Fruit fly (Drosophila melanogaster): ENCODE measurements around the gene lok.

lok gene

dm6 chr2L:20061018-20061657, at the start of gene lok, which contains the start of gene barr (continued):
- TF ChIP-seq CG6276 (GFP tag; optimal IDR thresholded peaks at IDR 0.05), result no peak
- peak; percentile 42 for TF ChIP-seq Ets96B (tag; optimal IDR thresholded peaks at IDR 0.05)
- no peak for TF ChIP-seq CG6854 (GFP tag; optimal IDR thresholded peaks at IDR 0.05)
- TF ChIP-seq ss (GFP tag; optimal IDR thresholded peaks at IDR 0.05), result no peak
- no peak for TF ChIP-seq Blimp-1 (GFP tag; optimal IDR thresholded peaks at IDR 0.05)
- TF ChIP-seq achi (GFP tag; optimal IDR thresholded peaks at IDR 0.05), result peak; percentile 49
- no peak for TF ChIP-seq CG8119 (GFP tag; IDR thresholded peaks at IDR 0.05)
- TF ChIP-seq OdsH (GFP tag; optimal IDR thresholded peaks at IDR 0.05), result peak; percentile 56

dm6 chr2L:20016448-20016847, 44.8 kb upstream of the lok start:
- TF ChIP-seq Blimp-1 (GFP tag; optimal IDR thresholded peaks at IDR 0.05), result no peak
- peak; percentile 53 for TF ChIP-seq fkh (GFP tag; optimal IDR thresholded peaks at IDR 0.05)

dm6 chr2L:20017055-20017454, 44.2 kb upstream of the lok start, which contains the start of gene CG43861:
TSS of gene CG43861 (minus strand) at chr2L:20017282.
- no peak for TF ChIP-seq Ets21C (GFP tag; optimal IDR thresholded peaks at IDR 0.05)
- peak; percentile 17 for TF ChIP-seq Met (GFP tag; optimal IDR thresholded peaks at IDR 0.05)
- peak; percentile 9 for TF ChIP-seq pdm3 (GFP tag; optimal IDR thresholded peaks at IDR 0.05)
- no peak for TF ChIP-seq cyc (GFP tag; optimal IDR thresholded peaks at IDR 0.05)
- TF ChIP-seq net (GFP tag; optimal IDR thresholded peaks at IDR 0.05), result peak; percentile 21
- no peak for TF ChIP-seq CG6163 (GFP tag; IDR thresholded peaks at IDR 0.05)
- TF ChIP-seq CG34406 (GFP tag; optimal IDR thresholded peaks at IDR 0.05), result no peak
- TF ChIP-seq spab (GFP tag; optimal IDR thresholded peaks at IDR 0.05), result no peak
- no peak for TF ChIP-seq dsx (GFP tag; optimal IDR thresholded peaks at IDR 0.05; ENCODE audit: poor library complexity, severe bottlenecking)
- TF ChIP-seq fd59A (GFP tag; optimal IDR thresholded peaks at IDR 0.05), result no peak
- TF ChIP-seq CG9139 (GFP tag; optimal IDR thresholded peaks at IDR 0.05), result no peak
- no peak for TF ChIP-seq Eip93F (GFP tag; optimal IDR thresholded peaks at IDR 0.05)
- TF ChIP-seq CG15336 (GFP tag; IDR thresholded peaks at IDR 0.05), result peak; percentile 43
- TF ChIP-seq CG4318 (GFP tag; optimal IDR thresholded peaks at IDR 0.05), result peak; percentile 8
- peak; percentile 36; the same call in 1 of the 3 replicates for TF ChIP-seq eg (GFP tag; IDR thresholded peaks at IDR 0.05)
- no peak for TF ChIP-seq salr (GFP tag; optimal IDR thresholded peaks at IDR 0.05)
- TF ChIP-seq CG32006 (GFP tag; optimal IDR thresholded peaks at IDR 0.05), result peak; percentile 53
- TF ChIP-seq Ets96B (tag; optimal IDR thresholded peaks at IDR 0.05), result no peak
- TF ChIP-seq CG1621 (tag; optimal IDR thresholded peaks at IDR 0.05), result no peak
- no peak for TF ChIP-seq CG10669 (GFP tag; optimal IDR thresholded peaks at IDR 0.05)
- no peak for TF ChIP-seq CG10631 (GFP tag; optimal IDR thresholded peaks at IDR 0.05)
- TF ChIP-seq CG8119 (GFP tag; IDR thresholded peaks at IDR 0.05), result no peak
- peak; percentile 10 for TF ChIP-seq lz (GFP tag; optimal IDR thresholded peaks at IDR 0.05)
- peak; percentile 5 for TF ChIP-seq CG3032 (tag; optimal IDR thresholded peaks at IDR 0.05)
- no peak for TF ChIP-seq fd85E (GFP tag; optimal IDR thresholded peaks at IDR 0.05)
- TF ChIP-seq dac (GFP tag; optimal IDR thresholded peaks at IDR 0.05), result peak; percentile 28
- TF ChIP-seq CG11902 (GFP tag; optimal IDR thresholded peaks at IDR 0.05), result no peak
- TF ChIP-seq Hr4 (GFP tag; optimal IDR thresholded peaks at IDR 0.05), result no peak
- TF ChIP-seq CG7368 (GFP tag; optimal IDR thresholded peaks at IDR 0.05), result no peak
- peak; percentile 18 for TF ChIP-seq CG31627 (GFP tag; optimal IDR thresholded peaks at IDR 0.05)
- TF ChIP-seq esn (GFP tag; optimal IDR thresholded peaks at IDR 0.05), result peak; percentile 42
- TF ChIP-seq Sox14 (GFP tag; optimal IDR thresholded peaks at IDR 0.05), result peak; percentile 0
- TF ChIP-seq CG6808 (GFP tag; optimal IDR thresholded peaks at IDR 0.05), result peak; percentile 1
- TF ChIP-seq vri (GFP tag; optimal IDR thresholded peaks at IDR 0.05), result no peak
- no peak for TF ChIP-seq topi (GFP tag; optimal IDR thresholded peaks at IDR 0.05)
- TF ChIP-seq Hr38 (GFP tag; optimal IDR thresholded peaks at IDR 0.05), result no peak
- peak; percentile 39 for TF ChIP-seq CG6276 (GFP tag; optimal IDR thresholded peaks at IDR 0.05)
- no peak for TF ChIP-seq svp (GFP tag)
- TF ChIP-seq Sox102F (GFP tag; optimal IDR thresholded peaks at IDR 0.05), result peak; percentile 30
- TF ChIP-seq Hr39 (GFP tag; optimal IDR thresholded peaks at IDR 0.05), result no peak
- TF ChIP-seq Gug (GFP tag; IDR thresholded peaks at IDR 0.05), result no peak; the same call in 1 of the 2 replicates

Measured in whole organism, prepupa.